Fruit fly (Drosophila melanogaster) whole organism, embryonic: ENCODE results near the gene Or92a.

Experiments used
- Bdp1 ChIP-seq: fragments of 200-800 bp; sonication (Bioruptor generic); optimal IDR thresholded peaks from 3 replicates; lab custom pipeline; 2016; ENCODE audit warnings: missing biosample characterization, missing genetic modification characterization
- CG10565 ChIP-seq: fragments of 200-800 bp; sonication (Bioruptor generic); optimal IDR thresholded peaks from 3 replicates; lab custom pipeline; 2016; ENCODE audit warnings: missing biosample characterization, mild to moderate bottlenecking, missing genetic modification characterization
- CG11247 ChIP-seq: fragments of 200-800 bp; sonication (Bioruptor generic); IDR thresholded peaks from 2 replicates; pipeline ENCODE4 v1.3.6; 2022; ENCODE audit warnings: missing biosample characterization, missing genetic modification characterization
- CG13296 ChIP-seq: fragments of 200-800 bp; sonication (Bioruptor generic); optimal IDR thresholded peaks from 3 replicates; lab custom pipeline; 2018; ENCODE audit warnings: missing biosample characterization, mild to moderate bottlenecking, missing genetic modification characterization
- CG14050 ChIP-seq: fragments of 200-800 bp; sonication (Bioruptor generic); IDR thresholded peaks from 3 replicates; pipeline ENCODE4 v1.3.6; 2022; ENCODE audit warnings: missing biosample characterization, missing genetic modification characterization
- CG15073 ChIP-seq: fragments of 200-800 bp; sonication (Bioruptor generic); optimal IDR thresholded peaks from 2 replicates; lab custom pipeline; 2016; ENCODE audit warnings: missing biosample characterization, missing genetic modification characterization
- CG15696 ChIP-seq: fragments of 200-800 bp; sonication (Bioruptor generic); optimal IDR thresholded peaks from 2 replicates; lab custom pipeline; 2019; ENCODE audit warnings: missing biosample characterization, mild to moderate bottlenecking, missing genetic modification characterization, moderate library complexity
- CG1602 ChIP-seq: fragments of 200-800 bp; sonication (Bioruptor generic); optimal IDR thresholded peaks from 3 replicates; lab custom pipeline; 2016; ENCODE audit warnings: missing biosample characterization, missing genetic modification characterization
- CG16863 ChIP-seq: fragments of 200-800 bp; sonication (Bioruptor generic); optimal IDR thresholded peaks from 3 replicates; lab custom pipeline; 2016; ENCODE audit warnings: missing biosample characterization, missing genetic modification characterization
- CG17385 ChIP-seq: fragments of 200-800 bp; sonication (Bioruptor generic); optimal IDR thresholded peaks from 3 replicates; lab custom pipeline; 2018; ENCODE audit warnings: missing biosample characterization, mild to moderate bottlenecking, missing genetic modification characterization
- CG17802 ChIP-seq: fragments of 200-800 bp; sonication (Bioruptor generic); optimal IDR thresholded peaks from 2 replicates; lab custom pipeline; 2018; ENCODE audit warnings: missing biosample characterization, mild to moderate bottlenecking, missing genetic modification characterization, moderate library complexity
- CG2120 ChIP-seq: fragments of 200-800 bp; sonication (Bioruptor generic); optimal IDR thresholded peaks from 3 replicates; lab custom pipeline; 2016; ENCODE audit warnings: missing biosample characterization, missing genetic modification characterization
- CG2129 ChIP-seq: fragments of 200-800 bp; sonication (Bioruptor generic); IDR thresholded peaks from 2 replicates; pipeline ENCODE4 v1.3.6; 2022; ENCODE audit warnings: missing biosample characterization, missing genetic modification characterization; ENCODE audit not compliant: partially characterized antibody
- CG2875 ChIP-seq: fragments of 200-800 bp; sonication (Bioruptor generic); optimal IDR thresholded peaks from 2 replicates; lab custom pipeline; 2017; ENCODE audit warnings: missing biosample characterization, mild to moderate bottlenecking, missing genetic modification characterization, missing genetic modification reagents
- CG30020 ChIP-seq: fragments of 200-800 bp; optimal IDR thresholded peaks from 2 replicates; lab custom pipeline; 2019; ENCODE audit warnings: missing biosample characterization, mild to moderate bottlenecking, missing genetic modification characterization, moderate library complexity
- CG31224 ChIP-seq: fragments of 200-800 bp; sonication (Bioruptor generic); IDR thresholded peaks from 2 replicates; pipeline ENCODE4 v1.3.6; 2022; ENCODE audit warnings: missing biosample characterization, missing genetic modification characterization
- CG31388 ChIP-seq: fragments of 200-800 bp; sonication (Bioruptor generic); optimal IDR thresholded peaks from 2 replicates; lab custom pipeline; 2016; ENCODE audit warnings: missing biosample characterization, missing genetic modification characterization
- CG32767 ChIP-seq: fragments of 200-800 bp; sonication (Bioruptor generic); IDR thresholded peaks from 2 replicates; pipeline ENCODE4 v1.3.6; 2022; ENCODE audit warnings: missing biosample characterization, missing genetic modification characterization
- CG34224 ChIP-seq: fragments of 200-800 bp; sonication (Bioruptor generic); IDR thresholded peaks from 3 replicates; pipeline ENCODE4 v1.3.6; 2022; ENCODE audit warnings: missing biosample characterization, missing genetic modification characterization; ENCODE audit not compliant: partially characterized antibody
- CG8290 ChIP-seq, 3 experiments: fragments of 200-800 bp; sonication (Bioruptor generic); optimal IDR thresholded peaks; 2 replicates each; lab custom pipeline; 2016 to 2019; ENCODE audit warnings: missing biosample characterization in 3 of 3, missing genetic modification characterization in 3 of 3, mild to moderate bottlenecking in 2 of 3, moderate library complexity in 1 of 3
- CrebB ChIP-seq: fragments of 200-800 bp; sonication (Bioruptor generic); optimal IDR thresholded peaks from 3 replicates; lab custom pipeline; 2018; ENCODE audit warnings: missing biosample characterization, mild to moderate bottlenecking, missing genetic modification characterization
- Dip3 ChIP-seq: fragments of 200-800 bp; sonication (Bioruptor generic); optimal IDR thresholded peaks from 3 replicates; lab custom pipeline; 2016; ENCODE audit warnings: missing biosample characterization, missing genetic modification characterization
- GATAe ChIP-seq: fragments of 200-800 bp; sonication (Bioruptor generic); conservative IDR thresholded peaks from 2 replicates; pipeline ENCODE4 v1.3.6; 2022; ENCODE audit warnings: missing biosample characterization, missing genetic modification characterization
- HLH3B ChIP-seq: fragments of 200-800 bp; sonication (Bioruptor generic); IDR thresholded peaks from 2 replicates; pipeline ENCODE4 v1.3.6; 2022; ENCODE audit warnings: missing biosample characterization, missing genetic modification characterization
- HmgZ ChIP-seq: fragments of 200-800 bp; sonication (Bioruptor generic); optimal IDR thresholded peaks from 2 replicates; lab custom pipeline; 2018; ENCODE audit warnings: missing biosample characterization, mild to moderate bottlenecking, missing genetic modification characterization
- Hr3 ChIP-seq: fragments of 200-800 bp; sonication (Bioruptor generic); optimal IDR thresholded peaks from 3 replicates; lab custom pipeline; 2016; ENCODE audit warnings: missing biosample characterization, missing genetic modification characterization
- Hr51 ChIP-seq, 2 experiments: fragments of 200-800 bp; sonication (Bioruptor generic); optimal IDR thresholded peaks; 2 replicates in 1 of 2; 3 replicates in 1 of 2; lab custom pipeline; 2016 to 2018; ENCODE audit warnings: missing biosample characterization in 2 of 2, missing genetic modification characterization in 2 of 2, mild to moderate bottlenecking in 1 of 2, moderate library complexity in 1 of 2
- Hsf ChIP-seq: fragments of 200-800 bp; sonication (Bioruptor generic); optimal IDR thresholded peaks from 3 replicates; lab custom pipeline; 2016; ENCODE audit warnings: missing biosample characterization, missing genetic modification characterization
- Jarid2 ChIP-seq: fragments of 200-800 bp; sonication (Bioruptor generic); optimal IDR thresholded peaks from 3 replicates; lab custom pipeline; 2017; ENCODE audit warnings: mild to moderate bottlenecking, missing biosample characterization, missing genetic modification reagents, missing genetic modification characterization
- Oli ChIP-seq: fragments of 200-800 bp; sonication (Bioruptor generic); optimal IDR thresholded peaks from 2 replicates; lab custom pipeline; 2018; ENCODE audit warnings: missing biosample characterization, mild to moderate bottlenecking, missing genetic modification characterization, moderate library complexity
- Sox100B ChIP-seq: fragments of 200-800 bp; sonication (Bioruptor generic); optimal IDR thresholded peaks from 3 replicates; lab custom pipeline; 2018; ENCODE audit warnings: missing biosample characterization, mild to moderate bottlenecking, missing genetic modification characterization
- ato ChIP-seq: fragments of 200-800 bp; sonication (Bioruptor generic); IDR thresholded peaks from 2 replicates; pipeline ENCODE4 v1.3.6; 2022; ENCODE audit warnings: missing biosample characterization, missing genetic modification characterization; ENCODE audit not compliant: partially characterized antibody
- chn ChIP-seq: fragments of 200-800 bp; sonication (Bioruptor generic); optimal IDR thresholded peaks from 2 replicates; lab custom pipeline; 2016; ENCODE audit warnings: missing biosample characterization, missing genetic modification characterization
- croc ChIP-seq: fragments of 200-800 bp; sonication (Bioruptor generic); conservative IDR thresholded peaks from 3 replicates; pipeline ENCODE4 v1.3.6; 2022; ENCODE audit warnings: missing biosample characterization, missing genetic modification characterization
- dm ChIP-seq: fragments of 200-800 bp; sonication (Bioruptor generic); optimal IDR thresholded peaks from 3 replicates; lab custom pipeline; 2016; ENCODE audit warnings: missing biosample characterization, missing genetic modification characterization
- gcm ChIP-seq: fragments of 200-800 bp; sonication (Bioruptor generic); optimal IDR thresholded peaks from 2 replicates; lab custom pipeline; 2019; ENCODE audit warnings: missing biosample characterization, mild to moderate bottlenecking, missing genetic modification characterization, moderate library complexity
- grn ChIP-seq: fragments of 200-800 bp; sonication (Bioruptor generic); optimal IDR thresholded peaks from 3 replicates; lab custom pipeline; 2017; ENCODE audit warnings: missing biosample characterization, missing genetic modification characterization
- gsb-n ChIP-seq: fragments of 200-800 bp; sonication (Bioruptor generic); optimal IDR thresholded peaks from 3 replicates; lab custom pipeline; 2018; ENCODE audit warnings: missing biosample characterization, mild to moderate bottlenecking, missing genetic modification characterization
- gt ChIP-seq: fragments of 200-800 bp; sonication (Bioruptor generic); IDR thresholded peaks from 2 replicates; pipeline ENCODE4 v1.3.6; 2022; ENCODE audit warnings: missing biosample characterization, missing genetic modification characterization
- otp ChIP-seq: fragments of 200-800 bp; sonication (Bioruptor generic); IDR thresholded peaks from 3 replicates; pipeline ENCODE4, ENCODE4 v1.3.6; 2022; ENCODE audit warnings: missing biosample characterization, missing genetic modification characterization
- pzg ChIP-seq: fragments of 200-800 bp; sonication (Bioruptor generic); optimal IDR thresholded peaks from 3 replicates; lab custom pipeline; 2018; ENCODE audit warnings: missing biosample characterization, mild to moderate bottlenecking, missing genetic modification characterization, moderate library complexity
- ranshi ChIP-seq: fragments of 200-800 bp; sonication (Bioruptor generic); IDR thresholded peaks from 2 replicates; pipeline ENCODE4 v1.3.6; 2022; ENCODE audit warnings: missing biosample characterization, missing genetic modification characterization
- salm ChIP-seq: fragments of 200-800 bp; sonication (Bioruptor generic); optimal IDR thresholded peaks from 2 replicates; lab custom pipeline; 2018; ENCODE audit warnings: missing biosample characterization, mild to moderate bottlenecking, missing genetic modification characterization
- stwl ChIP-seq: fragments of 200-800 bp; sonication (Bioruptor generic); optimal IDR thresholded peaks from 3 replicates; lab custom pipeline; 2018; ENCODE audit warnings: missing biosample characterization, mild to moderate bottlenecking, missing genetic modification characterization, moderate library complexity
- tgo ChIP-seq: fragments of 200-800 bp; sonication (Bioruptor generic); IDR thresholded peaks from 3 replicates; pipeline ENCODE4 v1.3.6; 2022; ENCODE audit warnings: missing biosample characterization, missing genetic modification characterization
- tio ChIP-seq: fragments of 200-800 bp; sonication (Bioruptor generic); optimal IDR thresholded peaks from 2 replicates; lab custom pipeline; 2017; ENCODE audit warnings: missing biosample characterization, missing genetic modification characterization, inconsistent platforms
- trem ChIP-seq: fragments of 200-800 bp; optimal IDR thresholded peaks from 3 replicates; lab custom pipeline; 2019; ENCODE audit warnings: missing biosample characterization, mild to moderate bottlenecking, missing genetic modification characterization, moderate library complexity
- wor ChIP-seq: fragments of 200-800 bp; sonication (Bioruptor generic); IDR thresholded peaks from 2 replicates; pipeline ENCODE4 v1.3.6; 2022; ENCODE audit warnings: missing biosample characterization, missing genetic modification characterization

The Or92a gene

dm6 chr3R:20549855-20550603 lies 45.4 kb downstream of the Or92a start (continued):
- TF ChIP-seq Sox100B (GFP tag; lab: Kevin White, UChicago): peak; percentile 82
- peak; percentile 69 for TF ChIP-seq CG17385
- TF ChIP-seq Hsf (GFP tag; lab: Kevin White, UChicago): peak; percentile 67
- peak; percentile 89 for TF ChIP-seq tgo
- peak; percentile 15 for TF ChIP-seq Jarid2
- peak; percentile 77 for TF ChIP-seq otp (GFP tag; lab: Robert Waterston, UW)
- peak; percentile 75 for TF ChIP-seq GATAe
- peak; percentile 58; the same call in 1 of the 2 replicates for TF ChIP-seq CG32767 (GFP tag; lab: Robert Waterston, UW)
- TF ChIP-seq pzg (GFP tag; lab: Kevin White, UChicago): no peak
- peak; percentile 65 for TF ChIP-seq CG2875 (GFP tag; lab: Kevin White, UChicago)
- peak; percentile 83 for TF ChIP-seq tio (GFP tag; lab: Kevin White, UChicago)
- TF ChIP-seq wor: peak; percentile 77
- TF ChIP-seq HLH3B (GFP tag; lab: Robert Waterston, UW): peak; percentile 86
- no peak for TF ChIP-seq dm (GFP tag; lab: Kevin White, UChicago)
- peak; percentile 83 for TF ChIP-seq CG2120 (GFP tag; lab: Kevin White, UChicago)
- TF ChIP-seq gt (GFP tag; lab: Robert Waterston, UW): peak; percentile 40; the same call in 1 of the 2 replicates
- no peak for TF ChIP-seq ato (GFP tag; lab: Robert Waterston, UW)
- TF ChIP-seq stwl: peak; percentile 4
- TF ChIP-seq CG8290 (GFP tag; optimal IDR thresholded peaks at IDR 0.05; lab: Kevin White, UChicago): peak; percentile 80
- peak; percentile 11 to 44 for TF ChIP-seq CG8290 (tag; optimal IDR thresholded peaks at IDR 0.05; lab: Kevin White, UChicago)
- peak; percentile 85 for TF ChIP-seq gcm (GFP tag; lab: Kevin White, UChicago)
- TF ChIP-seq Dip3 (GFP tag; lab: Kevin White, UChicago): no peak
- TF ChIP-seq Bdp1 (GFP tag; lab: Kevin White, UChicago): peak; percentile 23
- TF ChIP-seq gsb-n: peak; percentile 71
- peak; percentile 44 for TF ChIP-seq CG30020 (tag; lab: Kevin White, UChicago)
- TF ChIP-seq CG11247 (GFP tag; lab: Robert Waterston, UW): peak; percentile 76
- peak; percentile 67; the same call in 1 of the 2 replicates for TF ChIP-seq CG31224 (GFP tag; lab: Robert Waterston, UW)
- TF ChIP-seq CG10565: peak; percentile 25
- peak; percentile 81 for TF ChIP-seq CG1602 (GFP tag; lab: Kevin White, UChicago)
- peak; percentile 84 for TF ChIP-seq ranshi (GFP tag; lab: Robert Waterston, UW)
- TF ChIP-seq trem (tag; lab: Kevin White, UChicago): peak; percentile 81
- TF ChIP-seq croc: peak; percentile 79
- peak; percentile 73 for TF ChIP-seq CG13296 (GFP tag; lab: Kevin White, UChicago)
- no peak for TF ChIP-seq CG34224 (GFP tag; lab: Robert Waterston, UW)
- TF ChIP-seq CG2129 (GFP tag; lab: Robert Waterston, UW): no peak
- TF ChIP-seq chn: peak; percentile 55
- TF ChIP-seq CG16863 (GFP tag; lab: Kevin White, UChicago): peak; percentile 54
- TF ChIP-seq CG14050 (GFP tag; lab: Robert Waterston, UW): peak; percentile 74
- peak; percentile 87 for TF ChIP-seq CG15696
- peak; percentile 83 for TF ChIP-seq Hr3
- TF ChIP-seq Hr51 (GFP tag; optimal IDR thresholded peaks at IDR 0.05; lab: Kevin White, UChicago): peak; percentile 37 to 89
- TF ChIP-seq HmgZ (tag; lab: Kevin White, UChicago): peak; percentile 91
- TF ChIP-seq CG17802: peak; percentile 77
- TF ChIP-seq Oli: peak; percentile 87
- peak; percentile 74 for TF ChIP-seq salm
- TF ChIP-seq CG15073 (GFP tag; lab: Kevin White, UChicago): no peak
- peak; percentile 60 for TF ChIP-seq grn (GFP tag; lab: Kevin White, UChicago)
- peak; percentile 39 for TF ChIP-seq CG31388 (GFP tag; lab: Kevin White, UChicago)
- peak; percentile 48 for TF ChIP-seq CrebB
